Fruit fly (Drosophila melanogaster) whole organism, embryonic: ENCODE measurements around the gene GstO2.

Experiments used
- Ada2b ChIP-seq: fragments of 200-800 bp; sonication (Bioruptor generic); IDR thresholded peaks from 2 replicates; pipeline ENCODE4 v1.3.6; 2022; ENCODE audit warnings: missing biosample characterization, missing genetic modification characterization
- Adf1 ChIP-seq: fragments of 200-800 bp; sonication (Bioruptor generic); IDR thresholded peaks from 2 replicates; pipeline ENCODE4 v1.3.6; 2022; ENCODE audit warnings: missing biosample characterization, missing genetic modification characterization
- Atf-2 ChIP-seq: fragments of 200-800 bp; sonication (Bioruptor generic); optimal IDR thresholded peaks from 2 replicates; lab custom pipeline; 2016; ENCODE audit warnings: missing biosample characterization, missing genetic modification characterization
- Blimp-1 ChIP-seq: fragments of 200-800 bp; sonication (Bioruptor generic); optimal IDR thresholded peaks from 3 replicates; lab custom pipeline; 2018; ENCODE audit warnings: missing biosample characterization, missing genetic modification characterization, mild to moderate bottlenecking, moderate library complexity, missing genetic modification reagents
- BtbVII ChIP-seq: fragments of 200-800 bp; sonication (Bioruptor generic); optimal IDR thresholded peaks from 3 replicates; lab custom pipeline; 2017; ENCODE audit warnings: missing biosample characterization, mild to moderate bottlenecking, missing genetic modification characterization
- CG10462 ChIP-seq: fragments of 200-800 bp; sonication (Bioruptor generic); optimal IDR thresholded peaks from 2 replicates; lab custom pipeline; 2016; ENCODE audit warnings: missing biosample characterization, missing genetic modification characterization
- CG11093 ChIP-seq: fragments of 200-800 bp; sonication (Bioruptor generic); IDR thresholded peaks from 3 replicates; pipeline ENCODE4 v1.3.6; 2022; ENCODE audit warnings: missing biosample characterization, missing genetic modification characterization
- CG12236 ChIP-seq: fragments of 200-800 bp; sonication (Bioruptor generic); optimal IDR thresholded peaks from 2 replicates; lab custom pipeline; 2016; ENCODE audit warnings: missing biosample characterization, missing genetic modification characterization
- CG13296 ChIP-seq: fragments of 200-800 bp; sonication (Bioruptor generic); optimal IDR thresholded peaks from 3 replicates; lab custom pipeline; 2018; ENCODE audit warnings: missing biosample characterization, mild to moderate bottlenecking, missing genetic modification characterization
- CG15479 ChIP-seq: fragments of 200-800 bp; sonication (Bioruptor generic); optimal IDR thresholded peaks from 3 replicates; lab custom pipeline; 2019; ENCODE audit warnings: missing biosample characterization, mild to moderate bottlenecking, missing genetic modification characterization, moderate library complexity
- CG16815 ChIP-seq: fragments of 200-800 bp; sonication (Bioruptor generic); optimal IDR thresholded peaks from 3 replicates; lab custom pipeline; 2017; ENCODE audit warnings: missing biosample characterization, mild to moderate bottlenecking, missing genetic modification characterization
- CG17612 ChIP-seq: fragments of 200-800 bp; sonication (Bioruptor generic); IDR thresholded peaks from 2 replicates; pipeline ENCODE4 v1.3.6; 2022; ENCODE audit warnings: missing biosample characterization, missing genetic modification characterization
- CG18619 ChIP-seq: fragments of 200-800 bp; sonication (Bioruptor generic); optimal IDR thresholded peaks from 3 replicates; lab custom pipeline; 2017; ENCODE audit warnings: missing biosample characterization, mild to moderate bottlenecking, missing genetic modification characterization
- CG31365 ChIP-seq: fragments of 200-800 bp; sonication (Bioruptor generic); optimal IDR thresholded peaks from 2 replicates; lab custom pipeline; 2018; ENCODE audit warnings: missing biosample characterization, mild to moderate bottlenecking, missing genetic modification characterization
- CG33213 ChIP-seq: fragments of 200-800 bp; sonication (Bioruptor generic); optimal IDR thresholded peaks from 3 replicates; lab custom pipeline; 2016; ENCODE audit warnings: missing biosample characterization, missing genetic modification characterization
- CG7987 ChIP-seq: fragments of 200-800 bp; sonication (Bioruptor generic); optimal IDR thresholded peaks from 2 replicates; lab custom pipeline; 2018; ENCODE audit warnings: missing biosample characterization, mild to moderate bottlenecking, missing genetic modification characterization, moderate library complexity
- CG8359 ChIP-seq: fragments of 200-800 bp; sonication (Bioruptor generic); optimal IDR thresholded peaks from 2 replicates; lab custom pipeline; 2017; ENCODE audit warnings: missing biosample characterization, mild to moderate bottlenecking, missing genetic modification characterization, borderline replicate concordance
- CG8765 ChIP-seq: fragments of 200-800 bp; sonication (Bioruptor generic); IDR thresholded peaks from 2 replicates; pipeline ENCODE4 v1.3.6; 2022; ENCODE audit warnings: missing biosample characterization, missing genetic modification characterization
- D ChIP-seq, 2 experiments: fragments of 200-800 bp in 1 of 2; fragments of >200 bp in 1 of 2; sonication (Bioruptor generic) in 1 of 2; optimal IDR thresholded peaks; 2 replicates in 1 of 2; 3 replicates in 1 of 2; lab custom pipeline; 2017; ENCODE audit warnings: mild to moderate bottlenecking in 1 of 2, missing biosample characterization in 1 of 2, missing genetic modification characterization in 1 of 2, missing genetic modification reagents in 1 of 2
- Dp ChIP-seq: fragments of 200-800 bp; sonication (Bioruptor generic); optimal IDR thresholded peaks from 2 replicates; lab custom pipeline; 2018; ENCODE audit warnings: missing biosample characterization, mild to moderate bottlenecking, missing genetic modification characterization, moderate library complexity
- Ets97D ChIP-seq: fragments of 200-800 bp; sonication (Bioruptor generic); optimal IDR thresholded peaks from 3 replicates; lab custom pipeline; 2016; ENCODE audit warnings: missing biosample characterization, missing genetic modification characterization
- HLHmδ ChIP-seq: fragments of 200-800 bp; sonication (Bioruptor generic); optimal IDR thresholded peaks from 2 replicates; lab custom pipeline; 2018; ENCODE audit warnings: missing biosample characterization, mild to moderate bottlenecking, missing genetic modification characterization, moderate library complexity
- HmgD ChIP-seq: fragments of 200-800 bp; sonication (Bioruptor generic); optimal IDR thresholded peaks from 3 replicates; lab custom pipeline; 2016; ENCODE audit warnings: missing biosample characterization, missing genetic modification characterization
- Hsf ChIP-seq: fragments of 200-800 bp; sonication (Bioruptor generic); optimal IDR thresholded peaks from 3 replicates; lab custom pipeline; 2016; ENCODE audit warnings: missing biosample characterization, missing genetic modification characterization
- Lim3 ChIP-seq: fragments of 200-800 bp; sonication (Bioruptor generic); IDR thresholded peaks from 2 replicates; pipeline ENCODE4 v1.3.6; 2022; ENCODE audit warnings: missing biosample characterization, missing genetic modification characterization
- Max ChIP-seq: fragments of 200-800 bp; sonication (Bioruptor generic); optimal IDR thresholded peaks from 2 replicates; lab custom pipeline; 2016; ENCODE audit warnings: missing biosample characterization, mild to moderate bottlenecking, missing genetic modification characterization
- Myb ChIP-seq: fragments of 200-800 bp; sonication (Bioruptor generic); optimal IDR thresholded peaks from 2 replicates; lab custom pipeline; 2016; ENCODE audit warnings: missing biosample characterization, missing genetic modification characterization
- NK7.1 ChIP-seq: fragments of 200-800 bp; sonication (Bioruptor generic); optimal IDR thresholded peaks from 3 replicates; lab custom pipeline; 2016; ENCODE audit warnings: missing biosample characterization, missing genetic modification characterization
- Oli ChIP-seq: fragments of 200-800 bp; sonication (Bioruptor generic); optimal IDR thresholded peaks from 2 replicates; lab custom pipeline; 2018; ENCODE audit warnings: missing biosample characterization, mild to moderate bottlenecking, missing genetic modification characterization, moderate library complexity
- Usf ChIP-seq: fragments of 200-800 bp; sonication (Bioruptor generic); optimal IDR thresholded peaks from 2 replicates; lab custom pipeline; 2017; ENCODE audit warnings: missing genotype, missing biosample characterization, missing genetic modification characterization
- amos ChIP-seq: fragments of 200-800 bp; sonication (Bioruptor generic); IDR thresholded peaks from 2 replicates; pipeline ENCODE4 v1.3.6; 2022; ENCODE audit warnings: missing biosample characterization, missing genetic modification characterization; ENCODE audit not compliant: partially characterized antibody
- crp ChIP-seq, 2 experiments: fragments of 200-800 bp; sonication (Bioruptor generic); optimal IDR thresholded peaks; 2 replicates in 1 of 2; 3 replicates in 1 of 2; lab custom pipeline; 2017; ENCODE audit warnings: missing biosample characterization in 2 of 2, missing genetic modification characterization in 2 of 2, mild to moderate bottlenecking in 1 of 2, moderate library complexity in 1 of 2
- en ChIP-seq: fragments of 200-800 bp; sonication (Bioruptor generic); optimal IDR thresholded peaks from 2 replicates; lab custom pipeline; 2016; ENCODE audit warnings: missing biosample characterization, missing genetic modification characterization
- fd3F ChIP-seq: fragments of 200-800 bp; sonication (Bioruptor generic); optimal IDR thresholded peaks from 2 replicates; lab custom pipeline; 2018; ENCODE audit warnings: missing biosample characterization, mild to moderate bottlenecking, missing genetic modification characterization, moderate library complexity
- gfzf ChIP-seq: fragments of 200-800 bp; sonication (Bioruptor generic); optimal IDR thresholded peaks from 2 replicates; lab custom pipeline; 2016; ENCODE audit warnings: missing biosample characterization, mild to moderate bottlenecking, missing genetic modification characterization, moderate library complexity
- hth ChIP-seq: fragments of >200 bp; optimal IDR thresholded peaks from 2 replicates; lab custom pipeline; 2017; ENCODE audit warnings: inconsistent platforms
- lilli ChIP-seq: fragments of 200-800 bp; sonication (Bioruptor generic); optimal IDR thresholded peaks from 3 replicates; lab custom pipeline; 2016; ENCODE audit warnings: missing biosample characterization, missing genetic modification characterization
- luna ChIP-seq: fragments of 200-800 bp; sonication (Bioruptor generic); optimal IDR thresholded peaks from 2 replicates; lab custom pipeline; 2016; ENCODE audit warnings: missing biosample characterization, missing genetic modification characterization
- maf-S ChIP-seq: fragments of 200-800 bp; sonication (Bioruptor generic); optimal IDR thresholded peaks from 2 replicates; lab custom pipeline; 2016; ENCODE audit warnings: missing biosample characterization, missing genetic modification characterization
- nerfin-2 ChIP-seq: fragments of 200-800 bp; sonication (Bioruptor generic); IDR thresholded peaks from 2 replicates; pipeline ENCODE4 v1.3.6; 2022; ENCODE audit warnings: missing biosample characterization, missing genetic modification characterization; ENCODE audit not compliant: partially characterized antibody
- pzg ChIP-seq: fragments of 200-800 bp; sonication (Bioruptor generic); optimal IDR thresholded peaks from 3 replicates; lab custom pipeline; 2018; ENCODE audit warnings: missing biosample characterization, mild to moderate bottlenecking, missing genetic modification characterization, moderate library complexity
- row ChIP-seq: fragments of 200-800 bp; sonication (Bioruptor generic); IDR thresholded peaks from 3 replicates; pipeline ENCODE4 v1.3.6; 2022; ENCODE audit warnings: missing biosample characterization, missing genetic modification characterization
- schlank ChIP-seq: fragments of 200-800 bp; sonication (Bioruptor generic); optimal IDR thresholded peaks from 2 replicates; lab custom pipeline; 2018; ENCODE audit warnings: missing biosample characterization, mild to moderate bottlenecking, missing genetic modification characterization
- slp2 ChIP-seq: fragments of 200-800 bp; sonication (Bioruptor generic); optimal IDR thresholded peaks from 2 replicates; lab custom pipeline; 2016; ENCODE audit warnings: missing biosample characterization, missing genetic modification characterization
- sug ChIP-seq: fragments of 200-800 bp; optimal IDR thresholded peaks from 2 replicates; lab custom pipeline; 2019; ENCODE audit warnings: missing biosample characterization, mild to moderate bottlenecking, missing genetic modification characterization, moderate library complexity
- tio ChIP-seq: fragments of 200-800 bp; sonication (Bioruptor generic); optimal IDR thresholded peaks from 2 replicates; lab custom pipeline; 2017; ENCODE audit warnings: missing biosample characterization, missing genetic modification characterization, inconsistent platforms
- tna ChIP-seq: fragments of 200-800 bp; sonication (Bioruptor generic); IDR thresholded peaks from 2 replicates; pipeline ENCODE4 v1.3.6; 2022; ENCODE audit warnings: missing biosample characterization, missing genetic modification characterization; ENCODE audit not compliant: partially characterized antibody
- tup ChIP-seq: fragments of 200-800 bp; sonication (Bioruptor generic); optimal IDR thresholded peaks from 2 replicates; lab custom pipeline; 2016; ENCODE audit warnings: missing biosample characterization, mild to moderate bottlenecking, missing genetic modification characterization, moderate library complexity
- unpg ChIP-seq: fragments of 200-800 bp; sonication (Bioruptor generic); optimal IDR thresholded peaks from 3 replicates; lab custom pipeline; 2018; ENCODE audit warnings: missing biosample characterization, mild to moderate bottlenecking, missing genetic modification characterization, moderate library complexity
- usp ChIP-seq: fragments of >200 bp; optimal IDR thresholded peaks from 2 replicates; lab custom pipeline; 2017; ENCODE audit warnings: missing biosample characterization, missing genetic modification characterization
- zen2 ChIP-seq: fragments of 200-800 bp; sonication (Bioruptor generic); IDR thresholded peaks from 3 replicates; pipeline ENCODE4 v1.3.6; 2022; ENCODE audit warnings: missing biosample characterization, missing genetic modification characterization; ENCODE audit not compliant: partially characterized antibody

Gene GstO2

dm6 chr3L:8523257-8523656 lies at the start of gene GstO2 (continued):
- TF ChIP-seq Ada2b (GFP tag; lab: Robert Waterston, UW) (no peak), Max (no peak), D (optimal IDR thresholded peaks at IDR 0.05; lab: Kevin White, UChicago) (no peak), D (GFP tag; optimal IDR thresholded peaks at IDR 0.05; lab: Kevin White, UChicago) (no peak), amos (GFP tag; lab: Robert Waterston, UW) (no peak; the same call in 1 of the 2 replicates), pzg (GFP tag; lab: Kevin White, UChicago) (peak; percentile 46), gfzf (GFP tag; lab: Kevin White, UChicago) (no peak), CG13296 (GFP tag; lab: Kevin White, UChicago) (no peak), tup (GFP tag; lab: Kevin White, UChicago) (no peak), slp2 (GFP tag; lab: Kevin White, UChicago) (no peak), luna (GFP tag; lab: Kevin White, UChicago) (no peak), CG18619 (GFP tag; lab: Kevin White, UChicago) (no peak), fd3F (GFP tag; lab: Kevin White, UChicago) (no peak), Dp (GFP tag; lab: Kevin White, UChicago) (peak; percentile 87), Myb (GFP tag; lab: Kevin White, UChicago) (no peak), tio (no peak), en (GFP tag; lab: Kevin White, UChicago) (no peak), Lim3 (GFP tag; lab: Robert Waterston, UW) (no peak), Hsf (GFP tag; lab: Kevin White, UChicago) (no peak), lilli (GFP tag; lab: Kevin White, UChicago) (no peak), hth (no peak), crp (GFP tag; optimal IDR thresholded peaks at IDR 0.05; lab: Kevin White, UChicago) (no peak), row (GFP tag; lab: Robert Waterston, UW) (peak; percentile 18; the same call in 1 of the 3 replicates), zen2 (GFP tag; lab: Robert Waterston, UW) (no peak; the same call in 2 of the 3 replicates), unpg (GFP tag; lab: Kevin White, UChicago) (no peak), CG31365 (tag; lab: Kevin White, UChicago) (no peak), Atf-2 (GFP tag; lab: Kevin White, UChicago) (no peak), CG11093 (GFP tag; lab: Robert Waterston, UW) (no peak), CG12236 (no peak), Usf (no peak), schlank (no peak), CG16815 (no peak), BtbVII (no peak), NK7.1 (no peak), CG17612 (GFP tag; lab: Robert Waterston, UW) (no peak), CG15479 (GFP tag; lab: Kevin White, UChicago) (no peak), Blimp-1 (GFP tag; lab: Kevin White, UChicago) (no peak), HmgD (GFP tag; lab: Kevin White, UChicago) (no peak), HLHmδ (GFP tag; lab: Kevin White, UChicago) (no peak), CG7987 (no peak), maf-S (GFP tag; lab: Kevin White, UChicago) (no peak), tna (GFP tag; lab: Robert Waterston, UW) (no peak), sug (tag; lab: Kevin White, UChicago) (peak; percentile 62), Ets97D (GFP tag; lab: Kevin White, UChicago) (no peak), Oli (tag; lab: Kevin White, UChicago) (no peak), CG8359 (no peak), usp (GFP tag; lab: Kevin White, UChicago) (no peak), CG8765 (GFP tag; lab: Robert Waterston, UW) (no peak), CG33213 (GFP tag; lab: Kevin White, UChicago) (no peak), nerfin-2 (GFP tag; lab: Robert Waterston, UW) (peak; percentile 30; the same call in 1 of the 2 replicates), Adf1 (GFP tag; lab: Robert Waterston, UW) (no peak), CG10462 (GFP tag; lab: Kevin White, UChicago) (no peak)
